Fruit fly (Drosophila melanogaster) whole organism, wandering third instar larva: ENCODE measurements around the gene Cdk8.

Experiments
- HLH106 ChIP-seq: fragments of 200-800 bp; optimal IDR thresholded peaks from 3 replicates; lab custom pipeline; 2019; ENCODE audit warnings: missing biosample characterization, mild to moderate bottlenecking, missing genetic modification characterization, moderate library complexity
- Hr83 ChIP-seq: fragments of 200-300 bp; sonication (Bioruptor generic); optimal IDR thresholded peaks from 2 replicates; lab custom pipeline; 2016; ENCODE audit warnings: missing biosample characterization, mild to moderate bottlenecking, missing genetic modification characterization, moderate library complexity; ENCODE audit not compliant: poor library complexity, severe bottlenecking
- Sp1 ChIP-seq: fragments of 200-800 bp; sonication (Bioruptor generic); optimal IDR thresholded peaks from 3 replicates; lab custom pipeline; 2019; ENCODE audit warnings: missing biosample characterization, mild to moderate bottlenecking, missing genetic modification characterization, moderate library complexity
- Vsx2 ChIP-seq: fragments of 200-300, 225-300 bp; sonication (Bioruptor generic); optimal IDR thresholded peaks from 2 replicates; lab custom pipeline; 2018; ENCODE audit warnings: missing biosample characterization, missing genetic modification characterization; ENCODE audit not compliant: partially characterized antibody
- dl ChIP-seq, 2 experiments: fragments of 175-275, 200-275 bp in 1 of 2; fragments of 200-275 bp in 1 of 2; sonication (Bioruptor generic); optimal IDR thresholded peaks; lab custom pipeline; 2018; ENCODE audit warnings: mild to moderate bottlenecking in 2 of 2, missing biosample characterization in 2 of 2, missing genetic modification characterization in 2 of 2, moderate library complexity in 2 of 2; ENCODE audit not compliant: partially characterized antibody in 2 of 2, insufficient read depth in 1 of 2
- ey ChIP-seq: fragments of 200-800 bp; sonication (Bioruptor generic); optimal IDR thresholded peaks from 2 replicates; lab custom pipeline; 2016; ENCODE audit warnings: missing biosample characterization, missing genetic modification characterization
- fru ChIP-seq: fragments of 200-800 bp; sonication (Bioruptor generic); optimal IDR thresholded peaks from 3 replicates; lab custom pipeline; 2016; ENCODE audit warnings: missing biosample characterization, mild to moderate bottlenecking, missing genetic modification characterization
- h ChIP-seq: fragments of 200-800 bp; sonication (Bioruptor generic); optimal IDR thresholded peaks from 3 replicates; lab custom pipeline; 2016; ENCODE audit warnings: missing biosample characterization, mild to moderate bottlenecking, missing genetic modification characterization
- jim ChIP-seq: fragments of 175-275, 200-325 bp; sonication (Bioruptor generic); optimal IDR thresholded peaks from 2 replicates; lab custom pipeline; 2016; ENCODE audit warnings: missing biosample characterization, mild to moderate bottlenecking, missing genetic modification characterization
- lola ChIP-seq: fragments of >200 bp; optimal IDR thresholded peaks from 2 replicates; lab custom pipeline; 2017; ENCODE audit warnings: missing biosample characterization, missing genetic modification characterization
- pan ChIP-seq: fragments of >200 bp; optimal IDR thresholded peaks from 2 replicates; lab custom pipeline; 2017
- psq ChIP-seq: fragments of 200-800 bp; sonication (Bioruptor generic); optimal IDR thresholded peaks from 3 replicates; lab custom pipeline; 2017; ENCODE audit warnings: missing biosample characterization, mild to moderate bottlenecking, missing genetic modification characterization, moderate library complexity
- sv ChIP-seq: fragments of 200-800 bp; sonication (Bioruptor generic); optimal IDR thresholded peaks from 3 replicates; lab custom pipeline; 2016; ENCODE audit warnings: missing biosample characterization, missing genetic modification characterization
- woc ChIP-seq: sonication (Bioruptor generic); optimal IDR thresholded peaks from 2 replicates; lab custom pipeline; 2016; ENCODE audit warnings: missing biosample characterization, mild to moderate bottlenecking, missing genetic modification characterization

DNA sequence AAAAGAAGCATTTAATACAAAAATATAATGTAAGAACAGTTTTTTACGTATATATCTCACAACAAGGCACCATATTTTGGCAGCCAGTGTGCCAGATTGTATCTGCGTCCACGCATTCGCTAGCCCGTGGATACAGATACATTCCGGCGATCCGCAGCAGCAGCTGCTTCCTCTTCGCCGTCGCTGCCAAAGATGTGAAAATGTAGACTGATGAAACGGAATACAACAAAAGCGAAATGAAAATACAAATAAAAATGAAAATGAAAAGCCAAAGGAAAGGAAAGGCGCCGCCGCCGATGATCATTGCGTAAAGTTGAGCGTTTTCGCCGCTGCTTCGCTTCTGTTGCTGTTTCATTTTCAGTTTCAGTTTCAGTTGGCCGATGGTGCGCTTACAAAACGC, 22.8 kb downstream of the Cdk8 start:
- TF ChIP-seq sv, result no peak
- no peak for TF ChIP-seq pan (lab: Kevin White, UChicago)
- no peak for TF ChIP-seq psq (GFP tag; lab: Kevin White, UChicago)
- TF ChIP-seq dl (GFP tag; optimal IDR thresholded peaks at IDR 0.05; lab: Kevin White, UChicago; ENCODE audit: insufficient read depth in 1 of 2, partially characterized antibody in 2 of 2), result no peak
- no peak for TF ChIP-seq woc
- no peak for TF ChIP-seq Sp1 (GFP tag; lab: Kevin White, UChicago)
- no peak for TF ChIP-seq Hr83
- TF ChIP-seq ey, result no peak
- TF ChIP-seq Vsx2, result no peak
- no peak for TF ChIP-seq HLH106
- TF ChIP-seq fru, result no peak
- TF ChIP-seq lola (GFP tag; lab: Kevin White, UChicago), result no peak
- no peak for TF ChIP-seq h (GFP tag; lab: Kevin White, UChicago)
- no peak for TF ChIP-seq jim (GFP tag; lab: Kevin White, UChicago)
